Fruit fly (Drosophila melanogaster) whole organism, embryonic: ENCODE measurements around the gene CG42758.

Source experiments
- Ada2b ChIP-seq: fragments of 200-800 bp; sonication (Bioruptor generic); IDR thresholded peaks from 2 replicates; pipeline ENCODE4 v1.3.6; 2022; ENCODE audit warnings: missing biosample characterization, missing genetic modification characterization
- B-H2 ChIP-seq: fragments of 200-800 bp; sonication (Bioruptor generic); optimal IDR thresholded peaks from 2 replicates; lab custom pipeline; 2018; ENCODE audit warnings: missing biosample characterization, mild to moderate bottlenecking, missing genetic modification characterization
- CG10267 ChIP-seq: fragments of 200-800 bp; sonication (Bioruptor generic); optimal IDR thresholded peaks from 2 replicates; lab custom pipeline; 2018; ENCODE audit warnings: missing biosample characterization, mild to moderate bottlenecking, missing genetic modification characterization, moderate library complexity
- CG14441 ChIP-seq: fragments of 200-800 bp; sonication (Bioruptor generic); IDR thresholded peaks from 2 replicates; pipeline ENCODE4 v1.3.6; 2022; ENCODE audit warnings: missing biosample characterization, missing genetic modification characterization
- CG14667 ChIP-seq: fragments of 200-800 bp; sonication (Bioruptor generic); IDR thresholded peaks from 2 replicates; pipeline ENCODE4 v1.3.6; 2022; ENCODE audit warnings: missing biosample characterization, missing genetic modification characterization
- CG15011 ChIP-seq: fragments of 200-800 bp; sonication (Bioruptor generic); optimal IDR thresholded peaks from 3 replicates; lab custom pipeline; 2018; ENCODE audit warnings: missing biosample characterization, mild to moderate bottlenecking, missing genetic modification characterization
- CG17361 ChIP-seq: fragments of 200-800 bp; sonication (Bioruptor generic); IDR thresholded peaks from 3 replicates; pipeline ENCODE4 v1.3.6; 2022; ENCODE audit warnings: missing biosample characterization, missing genetic modification characterization
- CG17802 ChIP-seq: fragments of 200-800 bp; sonication (Bioruptor generic); optimal IDR thresholded peaks from 2 replicates; lab custom pipeline; 2018; ENCODE audit warnings: missing biosample characterization, mild to moderate bottlenecking, missing genetic modification characterization, moderate library complexity
- CG3838 ChIP-seq: fragments of 200-800 bp; sonication (Bioruptor generic); optimal IDR thresholded peaks from 3 replicates; lab custom pipeline; 2016; ENCODE audit warnings: missing biosample characterization, missing genetic modification characterization
- CG3847 ChIP-seq: fragments of 200-800 bp; sonication (Bioruptor generic); IDR thresholded peaks from 2 replicates; pipeline ENCODE4 v1.3.6; 2022; ENCODE audit warnings: missing biosample characterization, missing genetic modification characterization
- CG4282 ChIP-seq: fragments of 200-800 bp; sonication (Bioruptor generic); optimal IDR thresholded peaks from 2 replicates; lab custom pipeline; 2016; ENCODE audit warnings: missing biosample characterization, missing genetic modification characterization
- CG4404 ChIP-seq: fragments of 200-800 bp; sonication (Bioruptor generic); IDR thresholded peaks from 2 replicates; pipeline ENCODE4 v1.3.6; 2022; ENCODE audit warnings: missing biosample characterization, missing genetic modification characterization
- CG5180 ChIP-seq: fragments of 200-800 bp; sonication (Bioruptor generic); optimal IDR thresholded peaks from 3 replicates; lab custom pipeline; 2017; ENCODE audit warnings: missing biosample characterization, missing genetic modification characterization, mild to moderate bottlenecking, moderate library complexity, missing genetic modification reagents
- CG6654 ChIP-seq: fragments of 200-800 bp; sonication (Bioruptor generic); optimal IDR thresholded peaks from 2 replicates; lab custom pipeline; 2017; ENCODE audit warnings: missing biosample characterization, mild to moderate bottlenecking, missing genetic modification characterization
- CG8765 ChIP-seq: fragments of 200-800 bp; sonication (Bioruptor generic); IDR thresholded peaks from 2 replicates; pipeline ENCODE4 v1.3.6; 2022; ENCODE audit warnings: missing biosample characterization, missing genetic modification characterization
- CG8924 ChIP-seq: fragments of 200-800 bp; optimal IDR thresholded peaks from 3 replicates; lab custom pipeline; 2019; ENCODE audit warnings: missing biosample characterization, mild to moderate bottlenecking, missing genetic modification characterization, moderate library complexity
- CG9932 ChIP-seq: fragments of 200-800 bp; sonication (Bioruptor generic); IDR thresholded peaks from 2 replicates; pipeline ENCODE4 v1.3.6; 2022; ENCODE audit warnings: missing biosample characterization, missing genetic modification characterization
- D ChIP-seq, 2 experiments: fragments of 200-800 bp in 1 of 2; fragments of >200 bp in 1 of 2; sonication (Bioruptor generic) in 1 of 2; optimal IDR thresholded peaks; 2 replicates in 1 of 2; 3 replicates in 1 of 2; lab custom pipeline; 2017; ENCODE audit warnings: mild to moderate bottlenecking in 1 of 2, missing biosample characterization in 1 of 2, missing genetic modification characterization in 1 of 2, missing genetic modification reagents in 1 of 2
- Dip2 ChIP-seq: fragments of 200-800 bp; sonication (Bioruptor generic); IDR thresholded peaks from 2 replicates; pipeline ENCODE4 v1.3.6; 2022; ENCODE audit warnings: missing biosample characterization, missing genetic modification characterization
- E2f1 ChIP-seq: fragments of 200-800 bp; sonication (Bioruptor generic); IDR thresholded peaks from 2 replicates; pipeline ENCODE4 v1.3.6; 2022; ENCODE audit warnings: missing biosample characterization, missing genetic modification characterization
- Gug ChIP-seq: fragments of 200-800 bp; sonication (Bioruptor generic); IDR thresholded peaks from 4 replicates; pipeline ENCODE4 v1.3.6; 2022; ENCODE audit warnings: missing biosample characterization, missing genetic modification characterization
- HLHmδ ChIP-seq: fragments of 200-800 bp; sonication (Bioruptor generic); optimal IDR thresholded peaks from 2 replicates; lab custom pipeline; 2018; ENCODE audit warnings: missing biosample characterization, mild to moderate bottlenecking, missing genetic modification characterization, moderate library complexity
- Hmx ChIP-seq: fragments of 200-800 bp; sonication (Bioruptor generic); optimal IDR thresholded peaks from 2 replicates; lab custom pipeline; 2016; ENCODE audit warnings: missing biosample characterization, missing genetic modification characterization
- Hr51 ChIP-seq, 2 experiments: fragments of 200-800 bp; sonication (Bioruptor generic); optimal IDR thresholded peaks; 2 replicates in 1 of 2; 3 replicates in 1 of 2; lab custom pipeline; 2016 to 2018; ENCODE audit warnings: missing biosample characterization in 2 of 2, missing genetic modification characterization in 2 of 2, mild to moderate bottlenecking in 1 of 2, moderate library complexity in 1 of 2
- Lim3 ChIP-seq: fragments of 200-800 bp; sonication (Bioruptor generic); IDR thresholded peaks from 2 replicates; pipeline ENCODE4 v1.3.6; 2022; ENCODE audit warnings: missing biosample characterization, missing genetic modification characterization
- Meics ChIP-seq: fragments of 200-800 bp; sonication (Bioruptor generic); optimal IDR thresholded peaks from 2 replicates; lab custom pipeline; 2017; ENCODE audit warnings: missing biosample characterization, mild to moderate bottlenecking, missing genetic modification characterization
- NFAT ChIP-seq: fragments of 200-800 bp; sonication (Bioruptor generic); IDR thresholded peaks from 2 replicates; pipeline ENCODE4 v1.3.6; 2022; ENCODE audit warnings: missing biosample characterization, missing genetic modification characterization
- Ptx1 ChIP-seq: fragments of 200-800 bp; sonication (Bioruptor generic); IDR thresholded peaks from 2 replicates; pipeline ENCODE4 v1.3.6; 2022; ENCODE audit warnings: missing biosample characterization, missing genetic modification characterization
- Sox100B ChIP-seq: fragments of 200-800 bp; sonication (Bioruptor generic); optimal IDR thresholded peaks from 3 replicates; lab custom pipeline; 2018; ENCODE audit warnings: missing biosample characterization, mild to moderate bottlenecking, missing genetic modification characterization
- Sry-β ChIP-seq: fragments of 200-800 bp; sonication (Bioruptor generic); optimal IDR thresholded peaks from 2 replicates; lab custom pipeline; 2018; ENCODE audit warnings: missing biosample characterization, mild to moderate bottlenecking, missing genetic modification characterization, moderate library complexity
- Ssrp ChIP-seq: fragments of 200-800 bp; sonication (Bioruptor generic); optimal IDR thresholded peaks from 2 replicates; lab custom pipeline; 2018; ENCODE audit warnings: missing biosample characterization, mild to moderate bottlenecking, missing genetic modification characterization, moderate library complexity
- Xbp1 ChIP-seq: fragments of 200-800 bp; sonication (Bioruptor generic); optimal IDR thresholded peaks from 3 replicates; lab custom pipeline; 2016; ENCODE audit warnings: missing biosample characterization, mild to moderate bottlenecking, missing genetic modification characterization
- az2 ChIP-seq: fragments of 200-800 bp; sonication (Bioruptor generic); optimal IDR thresholded peaks from 3 replicates; lab custom pipeline; 2016; ENCODE audit warnings: missing biosample characterization, missing genetic modification characterization
- bigmax ChIP-seq: fragments of 200-800 bp; sonication (Bioruptor generic); optimal IDR thresholded peaks from 2 replicates; lab custom pipeline; 2018; ENCODE audit warnings: missing biosample characterization, mild to moderate bottlenecking, missing genetic modification characterization
- cas ChIP-seq: fragments of 200-800 bp; sonication (Bioruptor generic); IDR thresholded peaks from 2 replicates; pipeline ENCODE4 v1.3.6; 2022; ENCODE audit warnings: missing biosample characterization, missing genetic modification characterization
- croc ChIP-seq: fragments of 200-800 bp; sonication (Bioruptor generic); conservative IDR thresholded peaks from 3 replicates; pipeline ENCODE4 v1.3.6; 2022; ENCODE audit warnings: missing biosample characterization, missing genetic modification characterization
- dmrt11E ChIP-seq: fragments of 200-800 bp; sonication (Bioruptor generic); optimal IDR thresholded peaks from 3 replicates; lab custom pipeline; 2018; ENCODE audit warnings: missing biosample characterization, mild to moderate bottlenecking, missing genetic modification characterization, moderate library complexity
- dmrt99B ChIP-seq: fragments of 200-800 bp; sonication (Bioruptor generic); optimal IDR thresholded peaks from 2 replicates; lab custom pipeline; 2018; ENCODE audit warnings: missing biosample characterization, mild to moderate bottlenecking, missing genetic modification characterization, moderate library complexity
- dysf ChIP-seq: fragments of 200-800 bp; sonication (Bioruptor generic); IDR thresholded peaks from 3 replicates; pipeline ENCODE4 v1.3.6; 2022; ENCODE audit warnings: missing biosample characterization, missing genetic modification characterization
- eyg ChIP-seq: fragments of 200-800 bp; sonication (Bioruptor generic); optimal IDR thresholded peaks from 3 replicates; lab custom pipeline; 2016; ENCODE audit warnings: missing biosample characterization, missing genetic modification characterization
- kay ChIP-seq: fragments of 200-800 bp; sonication (Bioruptor generic); optimal IDR thresholded peaks from 2 replicates; lab custom pipeline; 2016; ENCODE audit warnings: missing biosample characterization, missing genetic modification characterization
- pan ChIP-seq, 4 experiments: fragments of >200 bp in 3 of 4; fragments of 200-800 bp in 1 of 4; sonication (Bioruptor generic) in 1 of 4; optimal IDR thresholded peaks in 3 of 4; IDR thresholded peaks in 1 of 4; 2 replicates each; pipeline versions ENCODE4 v1.3.6 to Lab custom; 2017 to 2022; ENCODE audit warnings: missing biosample characterization in 2 of 4, missing genetic modification characterization in 2 of 4, mixed read lengths in 1 of 4
- pho ChIP-seq: fragments of 200-800 bp; sonication (Bioruptor generic); optimal IDR thresholded peaks from 2 replicates; lab custom pipeline; 2016; ENCODE audit warnings: missing biosample characterization, missing genetic modification characterization
- prd ChIP-seq, 3 experiments: fragments of >200 bp in 2 of 3; fragments of 200-800 bp in 1 of 3; sonication (Bioruptor generic) in 1 of 3; optimal IDR thresholded peaks in 2 of 3; IDR thresholded peaks in 1 of 3; 2 replicates in 2 of 3; 3 replicates in 1 of 3; pipeline versions ENCODE4 v1.3.6 to Lab custom; 2017 to 2022; ENCODE audit warnings: missing biosample characterization in 1 of 3, missing genetic modification characterization in 1 of 3
- rib ChIP-seq: fragments of 200-800 bp; sonication (Bioruptor generic); IDR thresholded peaks from 2 replicates; pipeline ENCODE4 v1.3.6; 2022; ENCODE audit warnings: missing biosample characterization, missing genetic modification characterization
- sens-2 ChIP-seq: fragments of 200-800 bp; sonication (Bioruptor generic); IDR thresholded peaks from 2 replicates; pipeline ENCODE4 v1.3.6; 2022; ENCODE audit warnings: missing biosample characterization, missing genetic modification characterization
- tgo ChIP-seq: fragments of 200-800 bp; sonication (Bioruptor generic); IDR thresholded peaks from 3 replicates; pipeline ENCODE4 v1.3.6; 2022; ENCODE audit warnings: missing biosample characterization, missing genetic modification characterization
- tin ChIP-seq: fragments of 200-800 bp; sonication (Bioruptor generic); optimal IDR thresholded peaks from 3 replicates; lab custom pipeline; 2016; ENCODE audit warnings: missing biosample characterization, missing genetic modification characterization
- tup ChIP-seq: fragments of 200-800 bp; sonication (Bioruptor generic); optimal IDR thresholded peaks from 2 replicates; lab custom pipeline; 2016; ENCODE audit warnings: missing biosample characterization, mild to moderate bottlenecking, missing genetic modification characterization, moderate library complexity
- usp ChIP-seq: fragments of >200 bp; optimal IDR thresholded peaks from 2 replicates; lab custom pipeline; 2017; ENCODE audit warnings: missing biosample characterization, missing genetic modification characterization

CG42758 gene

dm6 chr3L:14574649-14575048, 7.4 kb downstream of the CG42758 start (continued):
- TF ChIP-seq HLHmδ (GFP tag; lab: Kevin White, UChicago), result no peak
- no peak for TF ChIP-seq kay (GFP tag; lab: Kevin White, UChicago)
- peak; percentile 56 for TF ChIP-seq Ptx1
- TF ChIP-seq CG17802 (tag; lab: Kevin White, UChicago), result no peak
- TF ChIP-seq Hmx (GFP tag; lab: Kevin White, UChicago), result no peak
- TF ChIP-seq Dip2 (GFP tag; lab: Robert Waterston, UW), result no peak
- TF ChIP-seq CG8765, result no peak
- TF ChIP-seq CG6654, result no peak
- peak; percentile 14 for TF ChIP-seq Sox100B
- no peak for TF ChIP-seq CG4282 (GFP tag; lab: Kevin White, UChicago)
- no peak for TF ChIP-seq bigmax
- TF ChIP-seq dmrt11E, result peak; percentile 14
- no peak for TF ChIP-seq sens-2 (GFP tag; lab: Robert Waterston, UW)
- no peak for TF ChIP-seq CG14667 (GFP tag; lab: Robert Waterston, UW)
- no peak for TF ChIP-seq CG15011 (GFP tag; lab: Kevin White, UChicago)
- TF ChIP-seq Lim3 (GFP tag; lab: Robert Waterston, UW), result no peak
- TF ChIP-seq Ada2b (GFP tag; lab: Robert Waterston, UW), result peak; percentile 50
- TF ChIP-seq Meics, result peak; percentile 1
- peak; percentile 25 for TF ChIP-seq tin
- no peak; the same call in 2 of the 3 replicates for TF ChIP-seq tgo (GFP tag; lab: Robert Waterston, UW)
- peak; percentile 16 for TF ChIP-seq CG8924 (tag; lab: Kevin White, UChicago)
- peak; percentile 25; the same call in 2 of the 3 replicates for TF ChIP-seq croc
- TF ChIP-seq rib (GFP tag; lab: Robert Waterston, UW), result no peak
- TF ChIP-seq CG3847 (GFP tag; lab: Robert Waterston, UW), result no peak
- TF ChIP-seq CG4404 (GFP tag; lab: Robert Waterston, UW), result no peak
- no peak for TF ChIP-seq prd (optimal IDR thresholded peaks at IDR 0.05; lab: Kevin White, UChicago)
- peak; percentile 56; the same call in 1 of the 3 replicates for TF ChIP-seq prd (GFP tag; IDR thresholded peaks at IDR 0.05; lab: Robert Waterston, UW)
- no peak for TF ChIP-seq Ssrp (tag; lab: Kevin White, UChicago)
- no peak for TF ChIP-seq NFAT (GFP tag; lab: Robert Waterston, UW)
- no peak for TF ChIP-seq D (optimal IDR thresholded peaks at IDR 0.05; lab: Kevin White, UChicago)
- no peak for TF ChIP-seq D (GFP tag; optimal IDR thresholded peaks at IDR 0.05; lab: Kevin White, UChicago)
- peak; percentile 18 for TF ChIP-seq Xbp1 (GFP tag; lab: Kevin White, UChicago)
- TF ChIP-seq E2f1, result 0 out of 2 replicates have a peak, but pooled peaks have one; percentile 13
- TF ChIP-seq eyg (GFP tag; lab: Kevin White, UChicago), result no peak
- TF ChIP-seq tup (GFP tag; lab: Kevin White, UChicago), result no peak
- TF ChIP-seq CG14441, result no peak
- TF ChIP-seq Sry-β (GFP tag; lab: Kevin White, UChicago), result no peak
- no peak; the same call in 1 of the 2 replicates for TF ChIP-seq CG9932
- TF ChIP-seq cas, result no peak
- TF ChIP-seq CG5180, result no peak
- TF ChIP-seq dysf (GFP tag; lab: Robert Waterston, UW), result peak; percentile 49; the same call in 2 of the 3 replicates
- 0 out of 3 replicates have a peak, but pooled peaks have one; percentile 29 for TF ChIP-seq CG17361
- TF ChIP-seq Hr51 (GFP tag; optimal IDR thresholded peaks at IDR 0.05; lab: Kevin White, UChicago), result peak in 1 of 2 experiments; percentile 24
- TF ChIP-seq dmrt99B (tag; lab: Kevin White, UChicago), result peak; percentile 46
- no peak for TF ChIP-seq usp (GFP tag; lab: Kevin White, UChicago)
- TF ChIP-seq CG10267 (tag; lab: Kevin White, UChicago), result peak; percentile 10
- peak; percentile 8 for TF ChIP-seq az2 (GFP tag; lab: Kevin White, UChicago)
- no peak for TF ChIP-seq pan (optimal IDR thresholded peaks at IDR 0.05; lab: Kevin White, UChicago)
- TF ChIP-seq pan (GFP tag; optimal IDR thresholded peaks at IDR 0.05 in 1 of 2, IDR thresholded peaks at IDR 0.05 in 1 of 2), result peak in 1 of 2 experiments; percentile 20
- no peak for TF ChIP-seq Gug (GFP tag; lab: Robert Waterston, UW)
- no peak for TF ChIP-seq pho (GFP tag; lab: Kevin White, UChicago)
- no peak for TF ChIP-seq B-H2 (GFP tag; lab: Kevin White, UChicago)
- no peak for TF ChIP-seq CG3838 (GFP tag; lab: Kevin White, UChicago)
